Worm (Caenorhabditis elegans): ENCODE results near the gene str-106.

- TF ChIP-seq B0310.2 (tag; optimal IDR thresholded peaks at IDR 0.05) (no peak), ama-1 (optimal IDR thresholded peaks at IDR 0.05) (no peak), tbx-11 (GFP tag; IDR thresholded peaks at IDR 0.05) (no peak), hmg-4 (GFP tag; optimal IDR thresholded peaks at IDR 0.05) (no peak), ceh-13 (GFP tag; optimal IDR thresholded peaks at IDR 0.05) (no peak), hnd-1 (tag; optimal IDR thresholded peaks at IDR 0.05) (no peak), scrt-1 (GFP tag; IDR thresholded peaks at IDR 0.05) (no peak), ceh-36 (tag; optimal IDR thresholded peaks at IDR 0.05) (no peak)
These were observed 37.3 kb upstream of the str-106 start, which contains the start of gene fbxa-88 for ce11 chrV:16143066-16143581.

Data from whole organism, early embryonic.